Worm (Caenorhabditis elegans): ENCODE measurements around the gene Y16B4A.2.

Y16B4A.2 gene

ce11 chrX:14816717-14817116 lies 45.1 kb upstream of the Y16B4A.2 start:
- TF ChIP-seq bed-3 (GFP tag; optimal IDR thresholded peaks at IDR 0.05) (no peak), nhr-12 (tag; optimal IDR thresholded peaks at IDR 0.05) (no peak), sptf-1 (tag; optimal IDR thresholded peaks at IDR 0.05) (no peak), nhr-28 (tag; optimal IDR thresholded peaks at IDR 0.05) (no peak), ham-2 (GFP tag; optimal IDR thresholded peaks at IDR 0.05) (no peak), cnd-1 (tag; optimal IDR thresholded peaks at IDR 0.05) (no peak), elt-3 (tag; optimal IDR thresholded peaks at IDR 0.05) (no peak), mep-1 (tag; optimal IDR thresholded peaks at IDR 0.05) (no peak), nhr-2 (tag; optimal IDR thresholded peaks at IDR 0.05) (no peak), nhr-76 (tag; optimal IDR thresholded peaks at IDR 0.05) (no peak), ceh-43 (GFP tag; optimal IDR thresholded peaks at IDR 0.05) (no peak), ces-1 (GFP tag; optimal IDR thresholded peaks at IDR 0.05) (no peak)

- TF ChIP-seq tbx-8 (GFP tag; optimal IDR thresholded peaks at IDR 0.05): no peak
- no peak for TF ChIP-seq snpc-4 (tag; optimal IDR thresholded peaks at IDR 0.05)
- no peak for TF ChIP-seq blmp-1 (tag; optimal IDR thresholded peaks at IDR 0.05)
- TF ChIP-seq lin-32 (GFP tag; optimal IDR thresholded peaks at IDR 0.05): no peak
- TF ChIP-seq flh-1 (GFP tag; optimal IDR thresholded peaks at IDR 0.05): no peak
- no peak for TF ChIP-seq nhr-12 (tag; optimal IDR thresholded peaks at IDR 0.05)
- no peak for TF ChIP-seq unc-120 (tag; optimal IDR thresholded peaks at IDR 0.05; ENCODE audit: poor library complexity, severe bottlenecking)
- TF ChIP-seq nhr-28 (tag; optimal IDR thresholded peaks at IDR 0.05): no peak
- TF ChIP-seq sptf-1 (tag; optimal IDR thresholded peaks at IDR 0.05): peak; percentile 19
- TF ChIP-seq hlh-1 (tag; optimal IDR thresholded peaks at IDR 0.05): no peak
- no peak for TF ChIP-seq M03D4.4 (tag; optimal IDR thresholded peaks at IDR 0.05)
- TF ChIP-seq nhr-76 (tag; optimal IDR thresholded peaks at IDR 0.05): no peak
- TF ChIP-seq elt-3 (tag; optimal IDR thresholded peaks at IDR 0.05): no peak
- TF ChIP-seq ceh-39 (tag; optimal IDR thresholded peaks at IDR 0.05): no peak
- no peak for TF ChIP-seq sem-2 (GFP tag; optimal IDR thresholded peaks at IDR 0.05)
- TF ChIP-seq ces-1 (GFP tag; optimal IDR thresholded peaks at IDR 0.05): peak; percentile 27
Observed at ce11 chrX:14815412-14815811, 43.8 kb upstream of the Y16B4A.2 start.

- peak; percentile 5 for TF ChIP-seq drap-1 (GFP tag; optimal IDR thresholded peaks at IDR 0.05)
- no peak for TF ChIP-seq sptf-1 (tag; optimal IDR thresholded peaks at IDR 0.05)
- no peak for TF ChIP-seq mab-5 (tag; optimal IDR thresholded peaks at IDR 0.05)
- peak; percentile 33 for TF ChIP-seq hlh-1 (tag; optimal IDR thresholded peaks at IDR 0.05)
- TF ChIP-seq flh-1 (GFP tag; optimal IDR thresholded peaks at IDR 0.05): no peak
- no peak for TF ChIP-seq zip-8 (tag; optimal IDR thresholded peaks at IDR 0.05)
- TF ChIP-seq nhr-12 (tag; optimal IDR thresholded peaks at IDR 0.05): no peak
- peak; percentile 63 for TF ChIP-seq ces-1 (GFP tag; optimal IDR thresholded peaks at IDR 0.05)
- TF ChIP-seq lsy-2 (tag; optimal IDR thresholded peaks at IDR 0.05): no peak
- TF ChIP-seq mls-2 (tag; optimal IDR thresholded peaks at IDR 0.05): no peak
- no peak for TF ChIP-seq elt-1 (tag; optimal IDR thresholded peaks at IDR 0.05; ENCODE audit: borderline replicate concordance, insufficient read depth)
- peak; percentile 64 for TF ChIP-seq mep-1 (tag; optimal IDR thresholded peaks at IDR 0.05)
- TF ChIP-seq sem-2 (GFP tag; optimal IDR thresholded peaks at IDR 0.05): no peak
- peak; percentile 49 for TF ChIP-seq pha-4 (tag; optimal IDR thresholded peaks at IDR 0.05)
- no peak for TF ChIP-seq unc-39 (tag; optimal IDR thresholded peaks at IDR 0.05)
- TF ChIP-seq nhr-237 (tag; optimal IDR thresholded peaks at IDR 0.05): peak; percentile 75
- no peak for TF ChIP-seq nhr-76 (tag; optimal IDR thresholded peaks at IDR 0.05)
- TF ChIP-seq nhr-2 (tag; optimal IDR thresholded peaks at IDR 0.05): no peak
- TF ChIP-seq blmp-1 (tag; optimal IDR thresholded peaks at IDR 0.05): no peak
- TF ChIP-seq lin-13 (tag; optimal IDR thresholded peaks at IDR 0.05): no peak
- no peak for TF ChIP-seq unc-120 (tag; optimal IDR thresholded peaks at IDR 0.05; ENCODE audit: poor library complexity, severe bottlenecking)
- no peak for TF ChIP-seq snpc-4 (tag; optimal IDR thresholded peaks at IDR 0.05)
- no peak for TF ChIP-seq tbx-8 (GFP tag; optimal IDR thresholded peaks at IDR 0.05)
- TF ChIP-seq elt-3 (tag; optimal IDR thresholded peaks at IDR 0.05): no peak
Observed at ce11 chrX:14813398-14813797, 41.7 kb upstream of the Y16B4A.2 start.

- TF ChIP-seq ceh-43 (GFP tag; optimal IDR thresholded peaks at IDR 0.05): no peak
- TF ChIP-seq lin-32 (GFP tag; optimal IDR thresholded peaks at IDR 0.05): no peak
- no peak for TF ChIP-seq elt-3 (tag; optimal IDR thresholded peaks at IDR 0.05)
- TF ChIP-seq unc-39 (tag; optimal IDR thresholded peaks at IDR 0.05): no peak
- no peak for TF ChIP-seq sem-2 (GFP tag; optimal IDR thresholded peaks at IDR 0.05)
- TF ChIP-seq zip-8 (tag; optimal IDR thresholded peaks at IDR 0.05): no peak
- TF ChIP-seq nhr-76 (tag; optimal IDR thresholded peaks at IDR 0.05): no peak
- TF ChIP-seq unc-120 (tag; optimal IDR thresholded peaks at IDR 0.05; ENCODE audit: poor library complexity, severe bottlenecking): no peak
- no peak for TF ChIP-seq drap-1 (GFP tag; optimal IDR thresholded peaks at IDR 0.05)
- no peak for TF ChIP-seq ces-1 (GFP tag; optimal IDR thresholded peaks at IDR 0.05)
- no peak for TF ChIP-seq nhr-2 (tag; optimal IDR thresholded peaks at IDR 0.05)
- TF ChIP-seq M03D4.4 (tag; optimal IDR thresholded peaks at IDR 0.05): no peak
- TF ChIP-seq ceh-39 (tag; optimal IDR thresholded peaks at IDR 0.05): no peak
- no peak for TF ChIP-seq blmp-1 (tag; optimal IDR thresholded peaks at IDR 0.05)
- no peak for TF ChIP-seq unc-62 (GFP tag; optimal IDR thresholded peaks at IDR 0.05)
- no peak for TF ChIP-seq nhr-237 (tag; optimal IDR thresholded peaks at IDR 0.05)
- no peak for TF ChIP-seq hlh-1 (tag; optimal IDR thresholded peaks at IDR 0.05)
- TF ChIP-seq cnd-1 (tag; optimal IDR thresholded peaks at IDR 0.05): no peak
- no peak for TF ChIP-seq pha-4 (tag; optimal IDR thresholded peaks at IDR 0.05)
- no peak for TF ChIP-seq elt-1 (tag; optimal IDR thresholded peaks at IDR 0.05; ENCODE audit: borderline replicate concordance, insufficient read depth)
Observed at ce11 chrX:14812061-14812460, 40.4 kb upstream of the Y16B4A.2 start, which contains the start of gene T04C10.3. Gene T04C10.3, plus strand, starts transcription at chrX:14812361.
